Worm (Caenorhabditis elegans) whole organism, early embryonic: ENCODE measurements around the gene W03B1.5.

Experiments
- B0310.2 ChIP-seq: sonication (generic microtip); optimal IDR thresholded peaks from 2 replicates; lab custom pipeline; 2016; ENCODE audit warnings: mild to moderate bottlenecking, missing genetic modification characterization, missing compliant biosample characterization
- F13C5.2 ChIP-seq: sonication (generic microtip); optimal IDR thresholded peaks from 2 replicates; lab custom pipeline; 2017; ENCODE audit warnings: mild to moderate bottlenecking, missing genetic modification characterization, inconsistent platforms, missing compliant biosample characterization
- aly-1 ChIP-seq: sonication (generic microtip); optimal IDR thresholded peaks from 2 replicates; lab custom pipeline; 2016; ENCODE audit warnings: missing genetic modification characterization, missing compliant biosample characterization
- ama-1 ChIP-seq: fragments of 150-350 bp; optimal IDR thresholded peaks from 2 replicates; lab custom pipeline; 2014
- ceh-13 ChIP-seq: fragments of 200-800 bp; sonication (Bioruptor generic); optimal IDR thresholded peaks from 2 replicates; lab custom pipeline; 2018; ENCODE audit warnings: mild to moderate bottlenecking, missing genetic modification characterization, missing compliant biosample characterization
- ceh-36 ChIP-seq: sonication (generic microtip); optimal IDR thresholded peaks from 2 replicates; lab custom pipeline; 2016; ENCODE audit warnings: missing genetic modification characterization, inconsistent platforms, missing compliant biosample characterization
- ets-7 ChIP-seq: sonication (generic microtip); optimal IDR thresholded peaks from 2 replicates; lab custom pipeline; 2016; ENCODE audit warnings: missing genotype, missing genetic modification characterization, missing compliant biosample characterization
- flt-1 ChIP-seq: fragments of 200-800 bp; sonication (Bioruptor generic); IDR thresholded peaks from 2 replicates; pipeline ENCODE4 v1.3.6; 2022; ENCODE audit warnings: missing genetic modification characterization, missing compliant biosample characterization
- hmbx-1 ChIP-seq: sonication (generic microtip); optimal IDR thresholded peaks from 2 replicates; lab custom pipeline; 2016; ENCODE audit warnings: mild to moderate bottlenecking, missing genetic modification characterization, missing compliant biosample characterization
- hmg-4 ChIP-seq: fragments of 200-800 bp; sonication (Bioruptor generic); optimal IDR thresholded peaks from 2 replicates; lab custom pipeline; 2018; ENCODE audit warnings: mild to moderate bottlenecking, missing genetic modification characterization, missing compliant biosample characterization
- hnd-1 ChIP-seq: sonication (generic microtip); optimal IDR thresholded peaks from 2 replicates; lab custom pipeline; 2016; ENCODE audit warnings: missing genetic modification characterization, missing compliant biosample characterization
- pes-1 ChIP-seq: fragments of 200-800 bp; sonication (Bioruptor generic); IDR thresholded peaks from 2 replicates; pipeline ENCODE4 v1.3.6; 2022; ENCODE audit warnings: missing genetic modification reagents, missing genetic modification characterization, missing compliant biosample characterization
- scrt-1 ChIP-seq: fragments of 200-800 bp; sonication (Bioruptor generic); IDR thresholded peaks from 2 replicates; pipeline ENCODE4 v1.3.6; 2022; ENCODE audit warnings: missing genetic modification characterization, missing compliant biosample characterization
- sea-1 ChIP-seq: fragments of 200-800 bp; sonication (Bioruptor generic); conservative IDR thresholded peaks from 2 replicates; pipeline ENCODE4 v1.3.6; 2022; ENCODE audit warnings: missing genetic modification characterization, missing compliant biosample characterization
- tbx-11 ChIP-seq: fragments of 200-800 bp; sonication (Bioruptor generic); IDR thresholded peaks from 2 replicates; pipeline ENCODE4 v1.3.6; 2022; ENCODE audit warnings: missing genetic modification characterization, missing compliant biosample characterization
- tbx-37 ChIP-seq: fragments of 200-800 bp; sonication (Bioruptor generic); conservative IDR thresholded peaks from 2 replicates; pipeline ENCODE4 v1.3.6; 2022; ENCODE audit warnings: missing genetic modification reagents, missing genetic modification characterization, missing compliant biosample characterization
- tra-4 ChIP-seq: sonication (generic microtip); optimal IDR thresholded peaks from 2 replicates; lab custom pipeline; 2017; ENCODE audit warnings: missing genetic modification characterization, missing compliant biosample characterization

The W03B1.5 gene

DNA sequence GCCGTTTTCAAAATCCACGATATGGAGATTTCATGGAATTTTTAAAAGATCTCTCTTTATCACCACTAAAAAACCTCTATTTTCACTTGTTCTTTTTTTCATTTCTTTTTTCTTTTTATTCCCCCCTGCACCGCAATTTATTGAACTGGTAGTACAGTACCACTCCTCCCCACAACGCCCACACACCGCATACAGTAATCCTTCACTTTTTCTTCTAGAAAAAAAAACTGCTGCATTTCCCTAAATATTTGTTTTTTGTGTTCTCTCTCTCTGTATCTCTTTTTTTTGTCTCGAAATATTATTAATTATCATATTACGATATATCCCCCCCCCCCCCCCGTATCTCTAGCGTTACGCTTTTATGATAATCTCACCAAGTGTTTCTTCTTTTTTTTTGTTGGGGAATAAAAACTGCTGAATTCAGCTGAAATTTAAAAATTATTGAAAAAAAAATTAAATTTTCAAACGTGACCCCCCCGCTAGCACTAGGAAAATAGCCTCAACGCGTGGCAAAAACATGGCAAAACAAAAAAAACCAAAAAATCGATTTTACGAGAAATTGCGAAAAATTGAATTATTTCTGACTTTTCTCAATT is 31.3 kb upstream of the W03B1.5 start, which contains the start of gene Y24D9B.1:
Y24D9B.1 (plus strand) TSS at position 546 of the 596 bp plus-strand sequence.
- TF ChIP-seq hnd-1 (tag; lab: Kevin White, UChicago) = no peak
- no peak for TF ChIP-seq B0310.2
- TF ChIP-seq ceh-13 (GFP tag; lab: Kevin White, UChicago) = no peak

DNA sequence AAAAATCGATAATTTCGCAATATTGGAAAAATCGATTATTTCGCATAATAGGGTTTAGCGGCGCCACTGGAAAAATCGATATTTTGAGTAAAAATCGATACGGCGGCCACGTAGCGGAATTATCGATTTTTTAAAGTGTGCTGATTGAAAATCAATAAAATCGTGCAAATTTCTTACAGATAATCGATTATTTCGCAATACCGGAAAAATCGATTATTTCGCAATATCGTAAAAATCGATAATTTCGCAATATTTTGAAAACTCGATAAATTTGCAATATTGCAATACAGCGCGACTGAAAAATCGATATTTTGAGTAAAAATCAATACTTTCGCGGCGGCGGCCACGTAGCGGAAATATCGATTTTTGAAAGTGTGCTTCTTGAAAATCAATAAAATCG is 30.6 kb upstream of the W03B1.5 start:
- TF ChIP-seq hnd-1 (tag; lab: Kevin White, UChicago) = no peak
- TF ChIP-seq F13C5.2 (tag; lab: Kevin White, UChicago) = no peak
- no peak for TF ChIP-seq pes-1 (GFP tag; lab: Robert Waterston, UW)
- no peak for TF ChIP-seq tbx-37 (GFP tag; lab: Robert Waterston, UW)
- no peak for TF ChIP-seq ama-1 (lab: Kevin White, UChicago)
- TF ChIP-seq flt-1 (GFP tag; lab: Robert Waterston, UW) = no peak

- TF ChIP-seq aly-1 (tag; lab: Kevin White, UChicago) (no peak), hmbx-1 (no peak), ceh-13 (GFP tag; lab: Kevin White, UChicago) (no peak), scrt-1 (GFP tag; lab: Robert Waterston, UW) (no peak), ets-7 (no peak), hmg-4 (no peak)
Measured at ce11 chrIV:4318056-4318455, 30.2 kb upstream of the W03B1.5 start.

DNA sequence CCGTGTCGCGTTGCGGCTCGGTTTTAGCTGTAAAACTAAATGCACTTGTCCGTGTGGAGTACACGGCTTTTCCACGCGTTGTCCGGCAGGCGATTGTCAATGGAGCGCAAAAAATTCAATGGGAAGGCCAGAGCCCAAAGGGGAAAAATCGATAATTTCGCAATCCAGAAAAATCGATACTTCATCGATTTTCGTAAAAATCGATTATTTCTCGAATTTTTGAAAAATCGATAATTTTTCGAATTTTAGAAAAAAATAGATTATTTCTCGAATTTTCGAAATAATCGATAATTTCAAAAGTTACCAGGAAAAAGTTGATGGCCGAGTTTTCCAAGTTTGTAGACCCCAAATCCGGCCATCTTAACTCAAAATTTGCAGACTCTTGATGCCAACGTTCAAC is 28.8 kb upstream of the W03B1.5 start:
- TF ChIP-seq sea-1 (GFP tag; lab: Robert Waterston, UW) (no peak), B0310.2 (no peak), aly-1 (tag; lab: Kevin White, UChicago) (no peak), hmbx-1 (no peak), ceh-13 (GFP tag; lab: Kevin White, UChicago) (no peak), tra-4 (tag; lab: Kevin White, UChicago) (no peak), hmg-4 (no peak), tbx-37 (GFP tag; lab: Robert Waterston, UW) (no peak), flt-1 (GFP tag; lab: Robert Waterston, UW) (no peak), tbx-11 (GFP tag; lab: Robert Waterston, UW) (no peak), ets-7 (no peak), pes-1 (GFP tag; lab: Robert Waterston, UW) (no peak), scrt-1 (GFP tag; lab: Robert Waterston, UW) (no peak), ceh-36 (tag; lab: Kevin White, UChicago) (no peak), ama-1 (lab: Kevin White, UChicago) (no peak), F13C5.2 (tag; lab: Kevin White, UChicago) (no peak)

DNA sequence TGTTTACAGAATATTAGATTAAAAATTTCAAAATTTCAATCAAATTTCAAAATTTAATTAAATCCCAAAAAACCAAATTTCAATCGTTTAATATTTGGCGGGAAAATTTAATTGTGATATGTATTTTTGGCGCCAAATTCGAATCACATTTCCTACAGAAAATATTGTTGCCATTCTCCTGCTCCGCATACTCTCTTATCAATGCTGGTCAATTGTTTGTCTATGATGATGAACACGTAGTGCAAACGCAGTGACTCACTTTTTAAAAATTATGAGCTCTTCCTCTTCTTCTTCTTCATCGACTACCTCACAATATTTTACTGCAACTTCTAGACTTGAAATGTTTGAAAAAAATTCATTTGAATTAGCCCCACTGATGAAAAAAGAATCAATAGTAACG is 21.8 kb upstream of the W03B1.5 start, which contains the start of gene trpl-2:
trpl-2 (plus strand) TSS at position 210 of the 400 bp plus-strand sequence.
- TF ChIP-seq tra-4 (tag; lab: Kevin White, UChicago) (no peak), hnd-1 (tag; lab: Kevin White, UChicago) (no peak), ama-1 (lab: Kevin White, UChicago) (no peak), B0310.2 (no peak), F13C5.2 (tag; lab: Kevin White, UChicago) (no peak), tbx-37 (GFP tag; lab: Robert Waterston, UW) (no peak), hmg-4 (no peak), pes-1 (GFP tag; lab: Robert Waterston, UW) (no peak), tbx-11 (GFP tag; lab: Robert Waterston, UW) (no peak), sea-1 (GFP tag; lab: Robert Waterston, UW) (no peak), aly-1 (tag; lab: Kevin White, UChicago) (no peak), ets-7 (no peak)

DNA sequence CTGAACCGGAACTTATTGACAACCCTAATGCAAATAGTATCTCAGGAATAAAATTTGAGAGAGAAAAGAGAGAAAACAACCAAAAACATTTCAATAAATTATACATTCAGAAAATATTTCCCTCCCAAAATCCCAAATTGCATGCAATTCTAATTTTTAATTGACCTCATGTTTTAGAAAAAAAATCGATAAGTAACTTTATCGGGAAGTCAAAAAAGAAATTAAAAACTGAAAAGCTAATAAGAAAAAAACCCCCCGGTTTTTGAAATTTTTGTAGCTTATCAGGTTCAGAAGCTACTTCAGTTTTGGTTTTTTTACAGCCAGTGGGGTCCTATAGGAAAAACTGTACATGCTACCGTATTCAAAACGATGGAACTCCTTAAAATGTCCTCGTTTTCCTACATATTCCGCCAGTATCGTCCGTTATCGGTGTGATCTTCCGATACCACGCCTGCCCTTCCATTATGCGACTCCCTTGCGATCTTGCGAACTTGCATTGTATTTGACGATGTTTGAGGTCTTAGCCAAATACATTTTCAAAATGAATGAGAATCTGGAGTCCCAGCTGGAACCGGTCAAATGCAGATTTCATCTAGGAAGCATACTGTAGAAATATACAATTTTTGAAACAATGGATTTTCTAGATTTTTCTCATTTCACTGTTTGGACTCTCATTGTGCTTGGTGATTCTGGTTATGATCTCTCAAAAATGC is 12.0 kb upstream of the W03B1.5 start, which contains the start of the genes W03B1.3 and oac-51:
W03B1.3 (minus strand) TSS at position 101 of the 713 bp plus-strand sequence.
oac-51 (plus strand) TSS at position 663 of the 713 bp plus-strand sequence.
- no peak for TF ChIP-seq flt-1 (GFP tag; lab: Robert Waterston, UW)
- TF ChIP-seq F13C5.2 (tag; lab: Kevin White, UChicago) = no peak
- no peak for TF ChIP-seq B0310.2
- TF ChIP-seq tbx-11 (GFP tag; lab: Robert Waterston, UW) = no peak
- no peak for TF ChIP-seq tbx-37 (GFP tag; lab: Robert Waterston, UW)
- TF ChIP-seq scrt-1 (GFP tag; lab: Robert Waterston, UW) = no peak

DNA sequence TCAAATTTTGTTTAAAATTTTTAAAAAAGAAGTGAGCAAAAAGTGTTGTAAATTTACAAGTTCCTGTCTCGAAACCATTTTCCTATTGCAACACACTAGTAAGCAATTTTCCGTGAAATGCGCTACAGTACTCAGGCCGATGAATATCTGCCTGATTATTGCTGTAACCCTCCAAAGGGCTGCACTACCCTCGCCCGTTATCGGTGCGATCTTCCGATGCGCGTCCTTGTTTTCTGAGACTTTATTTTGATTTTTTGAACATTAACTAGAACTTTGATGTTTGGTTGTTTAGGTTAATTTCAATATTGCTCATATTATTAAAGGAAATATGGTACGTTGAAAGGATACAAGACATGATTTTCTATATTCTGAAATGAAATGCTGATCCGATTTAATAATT is 10.0 kb upstream of the W03B1.5 start:
- TF ChIP-seq tra-4 (tag; lab: Kevin White, UChicago) = no peak
- no peak for TF ChIP-seq ama-1 (lab: Kevin White, UChicago)
- no peak for TF ChIP-seq hnd-1 (tag; lab: Kevin White, UChicago)
- TF ChIP-seq hmbx-1 = no peak
- no peak for TF ChIP-seq B0310.2
- no peak for TF ChIP-seq ets-7
- no peak for TF ChIP-seq tbx-37 (GFP tag; lab: Robert Waterston, UW)
- no peak for TF ChIP-seq ceh-36 (tag; lab: Kevin White, UChicago)
- no peak for TF ChIP-seq hmg-4

DNA sequence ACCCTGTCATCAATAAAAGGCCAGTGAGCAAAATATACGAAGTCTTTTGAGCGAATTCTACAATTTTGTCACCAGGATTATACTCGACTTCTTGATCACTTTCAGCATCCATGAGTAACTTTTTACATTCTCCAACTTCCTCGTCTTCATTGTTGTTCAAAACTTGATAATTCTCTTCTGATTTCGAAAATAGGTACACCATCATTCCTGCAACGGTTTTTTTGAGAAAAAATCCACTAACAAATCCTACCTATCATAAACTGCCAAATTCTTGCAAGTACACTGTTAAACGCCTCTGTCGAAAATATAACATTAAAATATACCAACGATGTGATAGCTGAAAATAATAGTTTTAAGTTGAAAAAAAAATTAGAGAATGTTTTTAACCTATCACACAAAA is 3.4 kb upstream of the W03B1.5 start:
- TF ChIP-seq sea-1 (GFP tag; lab: Robert Waterston, UW) (no peak), ets-7 (no peak), tra-4 (tag; lab: Kevin White, UChicago) (no peak), scrt-1 (GFP tag; lab: Robert Waterston, UW) (no peak), ama-1 (lab: Kevin White, UChicago) (no peak), ceh-36 (tag; lab: Kevin White, UChicago) (no peak), F13C5.2 (tag; lab: Kevin White, UChicago) (no peak), tbx-37 (GFP tag; lab: Robert Waterston, UW) (no peak), hmg-4 (no peak)
